Worm (Caenorhabditis elegans) whole organism, late embryonic: Measurements from ENCODE around the gene aak-1.
A peak's percentile ranks its signal among the peaks of the same experiment; 100 is the strongest.

Experiments
- C08G9.2 ChIP-seq: sonication (generic microtip); optimal IDR thresholded peaks from 2 replicates; lab custom pipeline; 2016; ENCODE audit warnings: mild to moderate bottlenecking, missing genetic modification characterization, moderate library complexity, missing compliant biosample characterization
- C38D4.7 ChIP-seq: fragments of 200-800 bp; sonication (Bioruptor generic); optimal IDR thresholded peaks from 2 replicates; lab custom pipeline; 2018; ENCODE audit warnings: mild to moderate bottlenecking, missing genetic modification characterization, moderate library complexity, missing compliant biosample characterization
- F13H6.1 ChIP-seq: sonication (generic microtip); optimal IDR thresholded peaks from 2 replicates; lab custom pipeline; 2016; ENCODE audit warnings: missing genetic modification characterization, missing compliant biosample characterization
- K02D7.2 ChIP-seq: sonication (generic microtip); optimal IDR thresholded peaks from 2 replicates; lab custom pipeline; 2017; ENCODE audit warnings: mild to moderate bottlenecking, missing genetic modification characterization, missing compliant biosample characterization
- T23F11.4 ChIP-seq: fragments of 200-800 bp; sonication (Bioruptor generic); optimal IDR thresholded peaks from 2 replicates; lab custom pipeline; 2018; ENCODE audit warnings: mild to moderate bottlenecking, missing genetic modification characterization, missing compliant biosample characterization
- ahr-1 ChIP-seq: sonication (generic microtip); optimal IDR thresholded peaks from 2 replicates; lab custom pipeline; 2016; ENCODE audit warnings: missing genetic modification characterization, missing compliant biosample characterization
- ama-1 ChIP-seq: fragments of 150-350 bp; optimal IDR thresholded peaks from 2 replicates; lab custom pipeline; 2014
- ceh-18 ChIP-seq: sonication (generic microtip); optimal IDR thresholded peaks from 2 replicates; lab custom pipeline; 2016; ENCODE audit warnings: missing genetic modification characterization, missing compliant biosample characterization
- ceh-19 ChIP-seq: fragments of 200-800 bp; sonication (Bioruptor generic); optimal IDR thresholded peaks from 2 replicates; lab custom pipeline; 2018; ENCODE audit warnings: mild to moderate bottlenecking, missing genetic modification characterization, missing compliant biosample characterization
- ceh-2 ChIP-seq: sonication (generic microtip); optimal IDR thresholded peaks from 2 replicates; lab custom pipeline; 2016; ENCODE audit warnings: missing genotype, missing genetic modification characterization, missing compliant biosample characterization
- ceh-30 ChIP-seq: fragments of 150-350 bp; optimal IDR thresholded peaks from 2 replicates; lab custom pipeline; 2014; ENCODE audit warnings: missing biosample characterization, missing genetic modification characterization
- ceh-31 ChIP-seq: sonication (generic microtip); optimal IDR thresholded peaks from 2 replicates; lab custom pipeline; 2016; ENCODE audit warnings: missing genetic modification characterization, missing compliant biosample characterization
- ceh-34 ChIP-seq: sonication (generic microtip); optimal IDR thresholded peaks from 2 replicates; lab custom pipeline; 2016; ENCODE audit warnings: mild to moderate bottlenecking, missing genetic modification characterization, missing compliant biosample characterization
- ceh-45 ChIP-seq: fragments of 200-800 bp; sonication (Bioruptor generic); IDR thresholded peaks from 2 replicates; pipeline ENCODE4 v1.3.6; 2022; ENCODE audit warnings: missing genetic modification reagents, missing genetic modification characterization, missing compliant biosample characterization
- ceh-48 ChIP-seq: sonication (generic microtip); optimal IDR thresholded peaks from 2 replicates; lab custom pipeline; 2016; ENCODE audit warnings: missing genetic modification characterization, inconsistent platforms, missing compliant biosample characterization
- ceh-9 ChIP-seq: sonication (generic microtip); optimal IDR thresholded peaks from 2 replicates; lab custom pipeline; 2016; ENCODE audit warnings: mild to moderate bottlenecking, missing genetic modification characterization, inconsistent platforms, missing compliant biosample characterization
- dmd-4 ChIP-seq: sonication (generic microtip); optimal IDR thresholded peaks from 2 replicates; lab custom pipeline; 2016; ENCODE audit warnings: borderline replicate concordance, missing genetic modification characterization, missing compliant biosample characterization
- dve-1 ChIP-seq: sonication (generic microtip); optimal IDR thresholded peaks from 2 replicates; lab custom pipeline; 2017; ENCODE audit warnings: antibody characterized with exemption, mild to moderate bottlenecking, missing genetic modification characterization, missing compliant biosample characterization
- elt-2 ChIP-seq: sonication (generic microtip); optimal IDR thresholded peaks from 2 replicates; lab custom pipeline; 2016; ENCODE audit warnings: missing genetic modification reagents, missing genetic modification characterization, missing compliant biosample characterization
- elt-4 ChIP-seq: sonication (generic microtip); optimal IDR thresholded peaks from 2 replicates; lab custom pipeline; 2016; ENCODE audit warnings: missing genetic modification characterization, missing compliant biosample characterization
- ets-4 ChIP-seq: sonication (generic microtip); optimal IDR thresholded peaks from 2 replicates; lab custom pipeline; 2016; ENCODE audit warnings: missing genetic modification characterization, missing compliant biosample characterization
- eyg-1 ChIP-seq: sonication (generic microtip); optimal IDR thresholded peaks from 2 replicates; lab custom pipeline; 2016; ENCODE audit warnings: missing genotype, missing genetic modification characterization, missing compliant biosample characterization
- fax-1 ChIP-seq: sonication (generic microtip); optimal IDR thresholded peaks from 2 replicates; lab custom pipeline; 2016; ENCODE audit warnings: missing genotype, missing genetic modification characterization, missing compliant biosample characterization
- gmeb-2 ChIP-seq: sonication (generic microtip); optimal IDR thresholded peaks from 2 replicates; lab custom pipeline; 2016; ENCODE audit warnings: missing genetic modification characterization, inconsistent platforms, missing compliant biosample characterization
- hlh-15 ChIP-seq: sonication (generic microtip); optimal IDR thresholded peaks from 2 replicates; lab custom pipeline; 2016; ENCODE audit warnings: missing genetic modification characterization, missing compliant biosample characterization
- hlh-6 ChIP-seq: sonication (generic microtip); optimal IDR thresholded peaks from 2 replicates; lab custom pipeline; 2016; ENCODE audit warnings: missing genotype, missing genetic modification characterization, missing compliant biosample characterization
- lim-6 ChIP-seq: sonication (generic microtip); optimal IDR thresholded peaks from 2 replicates; lab custom pipeline; 2016; ENCODE audit warnings: missing genetic modification characterization, missing compliant biosample characterization
- lin-11 ChIP-seq: fragments of 200-800 bp; sonication (Bioruptor generic); optimal IDR thresholded peaks from 2 replicates; lab custom pipeline; 2018; ENCODE audit warnings: mild to moderate bottlenecking, missing genetic modification characterization, missing compliant biosample characterization
- madf-2 ChIP-seq: sonication (generic microtip); optimal IDR thresholded peaks from 2 replicates; lab custom pipeline; 2017; ENCODE audit warnings: missing genetic modification characterization, missing compliant biosample characterization
- nfya-1 ChIP-seq: sonication (generic microtip); optimal IDR thresholded peaks from 2 replicates; lab custom pipeline; 2017; ENCODE audit warnings: missing genetic modification characterization, mild to moderate bottlenecking, missing compliant biosample characterization, antibody characterized with exemption, moderate library complexity
- nhr-11 ChIP-seq: fragments of 150-350 bp; optimal IDR thresholded peaks from 2 replicates; lab custom pipeline; 2014; ENCODE audit warnings: missing biosample characterization, missing genetic modification characterization
- nhr-232 ChIP-seq: sonication (generic microtip); optimal IDR thresholded peaks from 2 replicates; lab custom pipeline; 2016; ENCODE audit warnings: missing genetic modification characterization, missing compliant biosample characterization
- pat-9 ChIP-seq: fragments of 200-800 bp; sonication (Bioruptor generic); optimal IDR thresholded peaks from 2 replicates; lab custom pipeline; 2018; ENCODE audit warnings: mild to moderate bottlenecking, missing genetic modification characterization, moderate library complexity, missing compliant biosample characterization
- pax-1 ChIP-seq: fragments of 150-350 bp; optimal IDR thresholded peaks from 2 replicates; lab custom pipeline; 2014; ENCODE audit warnings: missing biosample characterization, missing genetic modification characterization
- pha-2 ChIP-seq: sonication (generic microtip); optimal IDR thresholded peaks from 2 replicates; lab custom pipeline; 2017; ENCODE audit warnings: mild to moderate bottlenecking, missing genetic modification characterization, missing compliant biosample characterization
- pqm-1 ChIP-seq: sonication (generic microtip); optimal IDR thresholded peaks from 2 replicates; lab custom pipeline; 2016; ENCODE audit warnings: missing genetic modification characterization, missing compliant biosample characterization
- pros-1 ChIP-seq: fragments of 150-350 bp; optimal IDR thresholded peaks from 2 replicates; lab custom pipeline; 2014; ENCODE audit warnings: missing biosample characterization, missing genetic modification reagents, missing genetic modification characterization
- ref-2 ChIP-seq: sonication (generic microtip); optimal IDR thresholded peaks from 2 replicates; lab custom pipeline; 2016; ENCODE audit warnings: missing genetic modification characterization, missing compliant biosample characterization
- rnt-1 ChIP-seq: sonication (generic microtip); optimal IDR thresholded peaks from 2 replicates; lab custom pipeline; 2016; ENCODE audit warnings: missing genetic modification characterization, missing compliant biosample characterization
- sdc-2 ChIP-seq: sonication (generic microtip); optimal IDR thresholded peaks from 2 replicates; lab custom pipeline; 2016; ENCODE audit warnings: missing genotype, missing genetic modification characterization, missing compliant biosample characterization
- tbx-2 ChIP-seq: sonication (generic microtip); optimal IDR thresholded peaks from 2 replicates; lab custom pipeline; 2016; ENCODE audit warnings: missing genetic modification characterization, missing compliant biosample characterization
- ttx-3 ChIP-seq: sonication (generic microtip); optimal IDR thresholded peaks from 2 replicates; lab custom pipeline; 2016; ENCODE audit warnings: missing genetic modification reagents, missing genetic modification characterization, missing compliant biosample characterization
- unc-3 ChIP-seq, 2 experiments: fragments of 200-800 bp in 1 of 2; sonication (Bioruptor generic) in 1 of 2; sonication (generic microtip) in 1 of 2; conservative IDR thresholded peaks in 1 of 2; optimal IDR thresholded peaks in 1 of 2; 2 replicates each; pipeline versions ENCODE4 v1.3.6 to Lab custom; 2016 to 2022; ENCODE audit warnings: missing compliant biosample characterization in 2 of 2, missing genetic modification characterization in 2 of 2, missing genetic modification reagents in 1 of 2
- unc-42 ChIP-seq: sonication (generic microtip); optimal IDR thresholded peaks from 2 replicates; lab custom pipeline; 2016; ENCODE audit warnings: missing genotype, missing genetic modification characterization, missing compliant biosample characterization
- unc-55 ChIP-seq: sonication (generic microtip); optimal IDR thresholded peaks from 2 replicates; lab custom pipeline; 2017; ENCODE audit warnings: missing biosample characterization, missing genetic modification reagents, missing genetic modification characterization
- unc-86 ChIP-seq: sonication (generic microtip); optimal IDR thresholded peaks from 2 replicates; lab custom pipeline; 2016; ENCODE audit warnings: missing genetic modification characterization, missing compliant biosample characterization

Gene aak-1

DNA sequence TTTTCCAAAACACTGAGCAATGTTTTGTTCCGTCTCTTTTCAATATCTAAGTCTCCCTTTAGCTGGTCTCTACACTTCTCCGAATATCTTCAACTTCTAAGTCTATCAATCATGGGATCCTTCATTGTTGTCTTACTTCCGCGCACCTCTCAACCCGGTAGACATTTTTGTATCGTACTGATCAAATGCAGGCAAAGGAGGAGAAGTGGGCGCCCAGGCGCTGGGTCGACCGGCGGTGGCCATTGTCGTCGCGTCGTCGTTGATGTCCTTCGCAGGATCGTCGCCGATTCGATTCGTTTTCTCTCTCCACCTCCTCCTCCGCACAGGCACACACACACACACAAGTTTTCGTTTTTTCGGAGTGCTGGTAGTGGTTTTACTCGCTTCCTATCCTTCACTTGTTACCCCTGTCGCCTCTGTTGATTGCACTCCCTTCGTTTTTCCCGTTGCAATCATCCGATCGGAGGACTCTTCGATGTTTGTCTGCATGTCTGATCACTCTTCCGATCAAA, 40.5 kb upstream of the aak-1 start:
- TF ChIP-seq elt-4 (tag; lab: Kevin White, UChicago) = peak; percentile 53
- no peak for TF ChIP-seq ahr-1 (tag; lab: Kevin White, UChicago)

DNA sequence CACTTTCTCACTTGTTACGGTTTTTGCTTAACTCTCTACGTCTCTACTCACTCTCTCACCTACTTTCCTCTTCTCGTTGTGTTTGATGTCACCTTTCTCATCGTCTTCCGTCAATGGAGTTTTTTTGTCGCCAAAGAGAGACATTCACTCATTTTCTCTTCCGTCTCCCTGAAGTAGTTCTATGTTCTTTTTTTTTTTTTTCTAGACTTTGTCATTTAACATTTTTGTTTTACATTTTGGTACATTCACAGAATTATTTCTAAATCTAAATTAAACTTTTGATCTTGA, 39.9 kb upstream of the aak-1 start:
- TF ChIP-seq ceh-30 (no peak), madf-2 (tag; lab: Kevin White, UChicago) (no peak), ahr-1 (tag; lab: Kevin White, UChicago) (no peak), ceh-19 (GFP tag; lab: Kevin White, UChicago) (no peak), ceh-31 (tag; lab: Kevin White, UChicago) (no peak), pros-1 (tag; lab: Kevin White, UChicago) (no peak), tbx-2 (tag; lab: Kevin White, UChicago) (no peak), ceh-2 (tag; lab: Kevin White, UChicago) (no peak), fax-1 (no peak), ref-2 (tag; lab: Kevin White, UChicago) (no peak), pqm-1 (tag; lab: Kevin White, UChicago) (no peak), nhr-232 (tag; lab: Kevin White, UChicago) (no peak), hlh-6 (tag; lab: Kevin White, UChicago) (no peak), ceh-48 (tag; lab: Kevin White, UChicago) (no peak), ama-1 (lab: Kevin White, UChicago) (no peak)

DNA sequence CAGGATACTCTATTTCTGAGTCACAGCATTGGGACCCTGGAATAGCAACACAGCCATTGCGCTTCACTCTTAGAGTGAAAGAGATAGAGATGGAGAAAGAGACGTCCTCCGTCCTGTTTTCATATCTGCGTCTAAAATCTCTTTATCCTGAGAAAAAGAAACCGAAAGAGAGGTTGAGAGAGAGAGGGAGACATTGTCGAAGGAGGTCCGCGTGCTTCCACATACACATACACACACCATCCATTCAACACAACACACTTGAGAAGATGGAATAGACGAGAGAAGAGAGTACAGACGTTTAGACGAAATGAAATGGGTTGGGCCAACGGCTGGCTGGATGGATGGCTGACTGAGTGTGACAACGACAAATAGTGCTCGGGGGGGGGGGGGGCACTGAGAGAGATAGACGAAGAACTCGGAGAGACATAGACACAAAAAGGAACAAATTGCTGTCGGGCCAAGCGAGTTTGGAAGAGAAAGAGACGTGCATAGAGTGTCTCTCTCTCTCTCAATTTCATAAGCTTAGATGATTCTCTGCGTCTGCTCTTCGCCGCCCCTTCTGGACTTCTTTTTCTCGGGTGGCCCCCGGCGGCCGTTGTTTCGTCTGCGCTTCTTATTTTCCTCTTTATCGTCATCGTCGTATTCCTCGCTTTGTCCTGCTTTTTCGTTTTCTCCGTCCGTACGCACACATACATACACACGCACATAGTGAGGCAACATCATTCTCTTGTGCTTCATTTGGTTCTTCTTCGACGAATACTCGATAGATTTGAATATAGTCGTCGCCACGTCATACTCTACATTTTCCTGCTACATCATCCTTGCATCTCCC, 39.3 kb upstream of the aak-1 start, which contains the start of gene F54F2.6:
Gene F54F2.6, minus strand, starts transcription at position 738 of the 832 bp plus-strand sequence.
- no peak for TF ChIP-seq dve-1 (tag; lab: Kevin White, UChicago)
- no peak for TF ChIP-seq nhr-11 (tag; lab: Kevin White, UChicago)
- TF ChIP-seq lim-6 = no peak
- TF ChIP-seq gmeb-2 (tag; lab: Kevin White, UChicago) = no peak
- no peak for TF ChIP-seq ttx-3 (tag; lab: Kevin White, UChicago)
- peak; percentile 96 for TF ChIP-seq ceh-18 (tag; lab: Kevin White, UChicago)
- TF ChIP-seq unc-55 (GFP tag; lab: Kevin White, UChicago) = peak; percentile 91
- no peak for TF ChIP-seq ceh-45 (GFP tag; lab: Robert Waterston, UW)
- peak; percentile 76 for TF ChIP-seq pha-2 (tag; lab: Kevin White, UChicago)
- no peak for TF ChIP-seq ceh-9
- TF ChIP-seq pax-1 (tag; lab: Kevin White, UChicago) = no peak
- no peak for TF ChIP-seq dmd-4 (tag; lab: Kevin White, UChicago)
- TF ChIP-seq sdc-2 = peak; percentile 58
- peak; percentile 60 for TF ChIP-seq rnt-1 (tag; lab: Kevin White, UChicago)
- TF ChIP-seq pat-9 (tag; lab: Kevin White, UChicago) = no peak
- peak; percentile 88 for TF ChIP-seq ceh-34 (tag; lab: Kevin White, UChicago)
- TF ChIP-seq fax-1 = peak; percentile 50
- TF ChIP-seq pqm-1 (tag; lab: Kevin White, UChicago) = peak; percentile 53
- no peak for TF ChIP-seq nhr-232 (tag; lab: Kevin White, UChicago)
- peak; percentile 78 for TF ChIP-seq pros-1 (tag; lab: Kevin White, UChicago)
- TF ChIP-seq C08G9.2 (tag; lab: Kevin White, UChicago) = no peak
- TF ChIP-seq lin-11 (tag; lab: Kevin White, UChicago) = no peak
- no peak for TF ChIP-seq hlh-15 (tag; lab: Kevin White, UChicago)
- TF ChIP-seq ceh-19 (GFP tag; lab: Kevin White, UChicago) = peak; percentile 77
- TF ChIP-seq ref-2 (tag; lab: Kevin White, UChicago) = peak; percentile 81
- TF ChIP-seq unc-3 (GFP tag; conservative IDR thresholded peaks at IDR 0.05; lab: Robert Waterston, UW) = 0 out of 2 replicates have a peak, but pooled peaks have one; percentile 24
- peak; percentile 42 for TF ChIP-seq unc-3 (tag; optimal IDR thresholded peaks at IDR 0.05; lab: Kevin White, UChicago)
- peak; percentile 3 for TF ChIP-seq ceh-30
- TF ChIP-seq unc-42 (tag; lab: Kevin White, UChicago) = peak; percentile 86
- TF ChIP-seq K02D7.2 (tag; lab: Kevin White, UChicago) = no peak
- no peak for TF ChIP-seq C38D4.7 (GFP tag; lab: Kevin White, UChicago)
- no peak for TF ChIP-seq T23F11.4 (GFP tag; lab: Kevin White, UChicago)
- peak; percentile 96 for TF ChIP-seq nfya-1 (tag; lab: Kevin White, UChicago)
- TF ChIP-seq unc-86 (tag; lab: Kevin White, UChicago) = peak; percentile 57
- peak; percentile 44 for TF ChIP-seq elt-2 (tag; lab: Kevin White, UChicago)
- peak; percentile 45 for TF ChIP-seq F13H6.1 (tag; lab: Kevin White, UChicago)
- no peak for TF ChIP-seq eyg-1
- TF ChIP-seq ets-4 (tag; lab: Kevin White, UChicago) = no peak
- no peak for TF ChIP-seq ahr-1 (tag; lab: Kevin White, UChicago)
